Worm (Caenorhabditis elegans) whole organism, L2 larva: ENCODE measurements around the gene R12A1.3.

Experiments
- F13H6.1 ChIP-seq: sonication (generic microtip); optimal IDR thresholded peaks from 2 replicates; lab custom pipeline; 2016; ENCODE audit warnings: missing genetic modification characterization, missing compliant biosample characterization
- alr-1 ChIP-seq: fragments of 150-350 bp; optimal IDR thresholded peaks from 2 replicates; lab custom pipeline; 2014; ENCODE audit warnings: missing biosample characterization, missing genetic modification characterization
- ama-1 ChIP-seq: fragments of 150-350 bp; optimal IDR thresholded peaks from 2 replicates; lab custom pipeline; 2018; ENCODE audit warnings: inconsistent platforms
- blmp-1 ChIP-seq: sonication (generic microtip); optimal IDR thresholded peaks from 2 replicates; lab custom pipeline; 2017; ENCODE audit warnings: missing genetic modification characterization, mild to moderate bottlenecking, missing compliant biosample characterization, antibody characterized with exemption, moderate library complexity; ENCODE audit not compliant: insufficient read depth
- ceh-82 ChIP-seq: fragments of 150-350 bp; optimal IDR thresholded peaks from 2 replicates; lab custom pipeline; 2014; ENCODE audit warnings: missing biosample characterization, missing genetic modification characterization
- crh-2 ChIP-seq: sonication (generic microtip); optimal IDR thresholded peaks from 2 replicates; lab custom pipeline; 2017; ENCODE audit warnings: missing biosample characterization, missing genetic modification characterization
- dmd-4 ChIP-seq: sonication (generic microtip); optimal IDR thresholded peaks from 2 replicates; lab custom pipeline; 2017; ENCODE audit warnings: missing biosample characterization, missing genetic modification characterization
- elt-1 ChIP-seq: fragments of 150-350 bp; optimal IDR thresholded peaks from 2 replicates; lab custom pipeline; 2014; ENCODE audit warnings: missing biosample characterization, missing genetic modification characterization
- elt-3 ChIP-seq: sonication (generic microtip); optimal IDR thresholded peaks from 2 replicates; lab custom pipeline; 2017; ENCODE audit warnings: missing biosample characterization, missing genetic modification characterization
- fos-1 ChIP-seq: fragments of 150-350 bp; optimal IDR thresholded peaks from 2 replicates; lab custom pipeline; 2014; ENCODE audit warnings: missing biosample characterization, missing genetic modification characterization
- gmeb-1 ChIP-seq: fragments of 150-350 bp; optimal IDR thresholded peaks from 2 replicates; lab custom pipeline; 2014; ENCODE audit warnings: missing biosample characterization, missing genetic modification characterization
- lin-11 ChIP-seq: fragments of 150-350 bp; sonication (generic microtip); optimal IDR thresholded peaks from 2 replicates; lab custom pipeline; 2014; ENCODE audit warnings: missing biosample characterization, missing genetic modification characterization, inconsistent platforms, mixed read lengths
- lin-13 ChIP-seq: fragments of 150-350 bp; optimal IDR thresholded peaks from 2 replicates; lab custom pipeline; 2014; ENCODE audit warnings: missing biosample characterization, missing genetic modification reagents, missing genetic modification characterization
- lin-39 ChIP-seq: fragments of 150-350 bp; optimal IDR thresholded peaks from 2 replicates; lab custom pipeline; 2014; ENCODE audit warnings: missing biosample characterization, missing genetic modification reagents, missing genetic modification characterization
- mab-5 ChIP-seq: fragments of 150-350 bp; optimal IDR thresholded peaks from 2 replicates; lab custom pipeline; 2014; ENCODE audit warnings: missing biosample characterization, missing genetic modification characterization
- mbf-1 ChIP-seq: sonication (generic microtip); optimal IDR thresholded peaks from 2 replicates; lab custom pipeline; 2017; ENCODE audit warnings: missing biosample characterization, missing genetic modification characterization
- nhr-10 ChIP-seq: sonication (generic microtip); optimal IDR thresholded peaks from 2 replicates; lab custom pipeline; 2017; ENCODE audit warnings: missing biosample characterization, missing genetic modification characterization
- nhr-11 ChIP-seq: fragments of 150-350 bp; optimal IDR thresholded peaks from 2 replicates; lab custom pipeline; 2014; ENCODE audit warnings: missing biosample characterization, missing genetic modification characterization
- nhr-129 ChIP-seq: fragments of 150-350 bp; optimal IDR thresholded peaks from 2 replicates; lab custom pipeline; 2014; ENCODE audit warnings: missing biosample characterization, missing genetic modification characterization
- nhr-21 ChIP-seq: fragments of 150-350 bp; optimal IDR thresholded peaks from 2 replicates; lab custom pipeline; 2014; ENCODE audit warnings: missing biosample characterization, missing genetic modification characterization
- nhr-237 ChIP-seq: fragments of 150-350 bp; optimal IDR thresholded peaks from 2 replicates; lab custom pipeline; 2014; ENCODE audit warnings: missing biosample characterization, missing genetic modification characterization
- nhr-6 ChIP-seq: fragments of 150-350 bp; optimal IDR thresholded peaks from 2 replicates; lab custom pipeline; 2014; ENCODE audit warnings: missing biosample characterization, missing genetic modification characterization
- nhr-77 ChIP-seq: fragments of 150-350 bp; optimal IDR thresholded peaks from 2 replicates; lab custom pipeline; 2014; ENCODE audit warnings: missing biosample characterization, missing genetic modification characterization
- sem-4 ChIP-seq: fragments of 150-350 bp; optimal IDR thresholded peaks from 2 replicates; lab custom pipeline; 2014; ENCODE audit warnings: missing biosample characterization, missing genetic modification reagents, missing genetic modification characterization
- skn-1 ChIP-seq: sonication (generic microtip); optimal IDR thresholded peaks from 2 replicates; lab custom pipeline; 2017; ENCODE audit warnings: missing biosample characterization, missing genetic modification characterization
- sma-3 ChIP-seq: sonication (generic microtip); optimal IDR thresholded peaks from 2 replicates; lab custom pipeline; 2016; ENCODE audit warnings: missing genetic modification reagents, missing genetic modification characterization, missing compliant biosample characterization
- sma-9 ChIP-seq, 2 experiments: fragments of 150-350 bp in 1 of 2; sonication (generic microtip) in 1 of 2; optimal IDR thresholded peaks; 2 replicates each; lab custom pipeline; 2014 to 2016; ENCODE audit warnings: missing genetic modification characterization in 2 of 2, mild to moderate bottlenecking in 1 of 2, missing biosample characterization in 1 of 2, missing compliant biosample characterization in 1 of 2, missing genetic modification reagents in 1 of 2, moderate library complexity in 1 of 2
- snpc-4 ChIP-seq: fragments of 150-350 bp; optimal IDR thresholded peaks from 2 replicates; lab custom pipeline; 2014; ENCODE audit warnings: missing biosample characterization, missing genetic modification characterization
- unc-39 ChIP-seq: fragments of 150-350 bp; optimal IDR thresholded peaks from 2 replicates; lab custom pipeline; 2014; ENCODE audit warnings: missing biosample characterization, missing genetic modification characterization
- unc-55 ChIP-seq: fragments of 150-350 bp; sonication (generic microtip); optimal IDR thresholded peaks from 3 replicates; lab custom pipeline; 2014; ENCODE audit warnings: missing biosample characterization, missing genetic modification reagents, missing genetic modification characterization
- unc-62 ChIP-seq: fragments of 150-350 bp; optimal IDR thresholded peaks from 2 replicates; lab custom pipeline; 2014; ENCODE audit warnings: missing biosample characterization, missing genetic modification reagents, missing genetic modification characterization
- ztf-4 ChIP-seq: fragments of 150-350 bp; optimal IDR thresholded peaks from 2 replicates; lab custom pipeline; 2014; ENCODE audit warnings: missing biosample characterization, missing genetic modification characterization

Gene R12A1.3

ce11 chrV:1451334-1451733 is 25.7 kb upstream of the R12A1.3 start, which contains the start of gene srj-23:
srj-23 (plus strand) TSS chrV:1451634.
- TF ChIP-seq nhr-129 (no peak), sma-9 (GFP tag; optimal IDR thresholded peaks at IDR 0.05; lab: Kevin White, UChicago) (no peak), sma-9 (tag; optimal IDR thresholded peaks at IDR 0.05; lab: Kevin White, UChicago) (no peak), unc-39 (no peak), lin-39 (no peak), nhr-11 (tag; lab: Kevin White, UChicago) (no peak), mbf-1 (tag; lab: Kevin White, UChicago) (no peak), snpc-4 (no peak), mab-5 (tag; lab: Kevin White, UChicago) (no peak), crh-2 (tag; lab: Kevin White, UChicago) (no peak), elt-1 (no peak), dmd-4 (tag; lab: Kevin White, UChicago) (no peak), nhr-10 (tag; lab: Kevin White, UChicago) (no peak), nhr-6 (tag; lab: Kevin White, UChicago) (no peak), F13H6.1 (no peak)

ce11 chrV:1450160-1450559 is 24.6 kb upstream of the R12A1.3 start, which contains the start of gene cnc-2:
cnc-2 (minus strand) TSS chrV:1450183.
- TF ChIP-seq ceh-82 (tag; lab: Kevin White, UChicago) = no peak
- no peak for TF ChIP-seq fos-1 (tag; lab: Kevin White, UChicago)
- no peak for TF ChIP-seq unc-39
- no peak for TF ChIP-seq skn-1
- no peak for TF ChIP-seq lin-11 (tag; lab: Kevin White, UChicago)
- TF ChIP-seq unc-62 (GFP tag; lab: Kevin White, UChicago) = no peak
- TF ChIP-seq nhr-77 = no peak
- peak; percentile 52 for TF ChIP-seq sma-3 (GFP tag; lab: Kevin White, UChicago)
- TF ChIP-seq elt-3 (tag; lab: Kevin White, UChicago) = no peak
- peak; percentile 9 for TF ChIP-seq nhr-21 (tag; lab: Kevin White, UChicago)
- no peak for TF ChIP-seq alr-1 (tag; lab: Kevin White, UChicago)
- TF ChIP-seq, all 48 proteins: peak for 2

ce11 chrV:1447724-1448123 is 22.1 kb upstream of the R12A1.3 start, which contains the start of gene cnc-3:
cnc-3 (plus strand) TSS chrV:1448004.
- peak; percentile 50 for TF ChIP-seq ama-1 (lab: Kevin White, UChicago)
- peak; percentile 68 for TF ChIP-seq sma-3 (GFP tag; lab: Kevin White, UChicago)
- TF ChIP-seq blmp-1 = no peak
- TF ChIP-seq nhr-21 (tag; lab: Kevin White, UChicago) = peak; percentile 34
- TF ChIP-seq, all 48 proteins: peak for 3

- no peak for TF ChIP-seq skn-1
- TF ChIP-seq blmp-1 = no peak
- TF ChIP-seq snpc-4 = no peak
- TF ChIP-seq ama-1 (lab: Kevin White, UChicago) = peak; percentile 79
- TF ChIP-seq sma-3 (GFP tag; lab: Kevin White, UChicago) = peak; percentile 56
These were observed 21.5 kb upstream of the R12A1.3 start, which contains the start of gene cnc-4 for ce11 chrV:1447079-1447478. cnc-4 (plus strand) TSS chrV:1447195.

- TF ChIP-seq fos-1 (tag; lab: Kevin White, UChicago) = no peak
- TF ChIP-seq mab-5 (tag; lab: Kevin White, UChicago) = no peak
- TF ChIP-seq unc-55 = no peak
- TF ChIP-seq crh-2 (tag; lab: Kevin White, UChicago) = no peak
- TF ChIP-seq snpc-4 = no peak
- TF ChIP-seq lin-13 (GFP tag; lab: Kevin White, UChicago) = no peak
- TF ChIP-seq unc-62 (GFP tag; lab: Kevin White, UChicago) = no peak
- no peak for TF ChIP-seq gmeb-1 (tag; lab: Kevin White, UChicago)
- no peak for TF ChIP-seq nhr-237
- TF ChIP-seq ztf-4 (tag; lab: Kevin White, UChicago) = no peak
- no peak for TF ChIP-seq mbf-1 (tag; lab: Kevin White, UChicago)
These were observed 19.5 kb upstream of the R12A1.3 start, which contains the start of gene cnc-5 for ce11 chrV:1445081-1445480. cnc-5 (plus strand) TSS chrV:1445381.

ce11 chrV:1444180-1444579 is 18.6 kb upstream of the R12A1.3 start, which contains the start of gene cnc-1:
cnc-1 (minus strand) TSS chrV:1444280.
- TF ChIP-seq ztf-4 (tag; lab: Kevin White, UChicago) = no peak
- TF ChIP-seq sem-4 (tag; lab: Kevin White, UChicago) = no peak
